Worm (Caenorhabditis elegans) whole organism, early embryonic: ENCODE data around the gene T22B2.3.

Source experiments
- B0310.2 ChIP-seq: sonication (generic microtip); optimal IDR thresholded peaks from 2 replicates; lab custom pipeline; 2016; ENCODE audit warnings: mild to moderate bottlenecking, missing genetic modification characterization, missing compliant biosample characterization
- aly-1 ChIP-seq: sonication (generic microtip); optimal IDR thresholded peaks from 2 replicates; lab custom pipeline; 2016; ENCODE audit warnings: missing genetic modification characterization, missing compliant biosample characterization
- ama-1 ChIP-seq: fragments of 150-350 bp; optimal IDR thresholded peaks from 2 replicates; lab custom pipeline; 2014
- ceh-13 ChIP-seq: fragments of 200-800 bp; sonication (Bioruptor generic); optimal IDR thresholded peaks from 2 replicates; lab custom pipeline; 2018; ENCODE audit warnings: mild to moderate bottlenecking, missing genetic modification characterization, missing compliant biosample characterization
- ceh-36 ChIP-seq: sonication (generic microtip); optimal IDR thresholded peaks from 2 replicates; lab custom pipeline; 2016; ENCODE audit warnings: missing genetic modification characterization, inconsistent platforms, missing compliant biosample characterization
- ets-7 ChIP-seq: sonication (generic microtip); optimal IDR thresholded peaks from 2 replicates; lab custom pipeline; 2016; ENCODE audit warnings: missing genotype, missing genetic modification characterization, missing compliant biosample characterization
- hmg-4 ChIP-seq: fragments of 200-800 bp; sonication (Bioruptor generic); optimal IDR thresholded peaks from 2 replicates; lab custom pipeline; 2018; ENCODE audit warnings: mild to moderate bottlenecking, missing genetic modification characterization, missing compliant biosample characterization
- pes-1 ChIP-seq: fragments of 200-800 bp; sonication (Bioruptor generic); IDR thresholded peaks from 2 replicates; pipeline ENCODE4 v1.3.6; 2022; ENCODE audit warnings: missing genetic modification reagents, missing genetic modification characterization, missing compliant biosample characterization
- scrt-1 ChIP-seq: fragments of 200-800 bp; sonication (Bioruptor generic); IDR thresholded peaks from 2 replicates; pipeline ENCODE4 v1.3.6; 2022; ENCODE audit warnings: missing genetic modification characterization, missing compliant biosample characterization
- sea-1 ChIP-seq: fragments of 200-800 bp; sonication (Bioruptor generic); conservative IDR thresholded peaks from 2 replicates; pipeline ENCODE4 v1.3.6; 2022; ENCODE audit warnings: missing genetic modification characterization, missing compliant biosample characterization
- tbx-11 ChIP-seq: fragments of 200-800 bp; sonication (Bioruptor generic); IDR thresholded peaks from 2 replicates; pipeline ENCODE4 v1.3.6; 2022; ENCODE audit warnings: missing genetic modification characterization, missing compliant biosample characterization
- tbx-37 ChIP-seq: fragments of 200-800 bp; sonication (Bioruptor generic); conservative IDR thresholded peaks from 2 replicates; pipeline ENCODE4 v1.3.6; 2022; ENCODE audit warnings: missing genetic modification reagents, missing genetic modification characterization, missing compliant biosample characterization
- tra-4 ChIP-seq: sonication (generic microtip); optimal IDR thresholded peaks from 2 replicates; lab custom pipeline; 2017; ENCODE audit warnings: missing genetic modification characterization, missing compliant biosample characterization

ce11 chrX:3914273-3914672 lies 2.8 kb upstream of the T22B2.3 start:
- TF ChIP-seq ama-1 (lab: Kevin White, UChicago) (no peak), ceh-13 (GFP tag; lab: Kevin White, UChicago) (peak; percentile 49), B0310.2 (peak; percentile 75), ets-7 (tag; lab: Kevin White, UChicago) (no peak), scrt-1 (GFP tag; lab: Robert Waterston, UW) (peak; percentile 82), tbx-11 (GFP tag; lab: Robert Waterston, UW) (peak; percentile 64), sea-1 (peak; percentile 77; the same call in 1 of the 2 replicates), ceh-36 (peak; percentile 85), tbx-37 (GFP tag; lab: Robert Waterston, UW) (peak; percentile 50; the same call in 1 of the 2 replicates), tra-4 (tag; lab: Kevin White, UChicago) (peak; percentile 49), aly-1 (tag; lab: Kevin White, UChicago) (peak; percentile 55), pes-1 (GFP tag; lab: Robert Waterston, UW) (peak; percentile 83), hmg-4 (GFP tag; lab: Kevin White, UChicago) (peak; percentile 76)
